Fruit fly (Drosophila melanogaster): ENCODE measurements around the gene sqz.

sqz gene

DNA sequence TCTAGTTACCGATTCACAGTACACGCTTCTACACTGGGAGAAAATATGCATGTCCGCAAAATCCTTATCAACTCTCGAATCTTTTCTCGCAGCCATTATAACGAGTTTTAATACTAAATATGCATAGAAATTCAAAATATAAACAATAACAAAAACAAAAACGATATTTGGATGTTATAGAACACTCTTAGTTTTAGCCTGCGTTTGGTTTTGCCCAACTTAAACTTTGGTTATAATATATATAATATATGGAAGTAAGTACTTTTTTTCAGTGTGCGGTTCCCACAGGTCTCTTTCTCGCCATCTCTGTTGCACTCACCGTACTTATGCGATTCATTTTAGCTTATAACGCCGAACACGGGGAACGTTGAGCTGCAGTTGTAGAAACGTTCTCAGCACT lies 47.8 kb downstream of the sqz start, which contains the start of gene cry (continued):
- peak; percentile 81 to 87 for TF ChIP-seq bsh (GFP tag; optimal IDR thresholded peaks at IDR 0.05)
- TF ChIP-seq CG12104 (GFP tag; optimal IDR thresholded peaks at IDR 0.05): peak; percentile 8
- TF ChIP-seq C15 (GFP tag; IDR thresholded peaks at IDR 0.05): no peak
- no peak for TF ChIP-seq sim (GFP tag; IDR thresholded peaks at IDR 0.05)
- no peak for TF ChIP-seq HLH4C (GFP tag; IDR thresholded peaks at IDR 0.05; ENCODE audit: partially characterized antibody)
- TF ChIP-seq CG14014 (GFP tag; IDR thresholded peaks at IDR 0.05): no peak
- peak; percentile 22 for TF ChIP-seq Spps (tag; optimal IDR thresholded peaks at IDR 0.05)
- TF ChIP-seq CG7786 (GFP tag; optimal IDR thresholded peaks at IDR 0.05): no peak
- TF ChIP-seq E2f2 (GFP tag; IDR thresholded peaks at IDR 0.05): peak; percentile 11; the same call in 1 of the 2 replicates
- TF ChIP-seq CG1024 (GFP tag; IDR thresholded peaks at IDR 0.05): no peak
- TF ChIP-seq wor (GFP tag; IDR thresholded peaks at IDR 0.05): peak; percentile 53
- peak; percentile 64 for TF ChIP-seq CG9437 (GFP tag; optimal IDR thresholded peaks at IDR 0.05)
- no peak; the same call in 1 of the 2 replicates for TF ChIP-seq esg (GFP tag; conservative IDR thresholded peaks at IDR 0.05)
- no peak for TF ChIP-seq CG34376 (GFP tag; optimal IDR thresholded peaks at IDR 0.05)
- TF ChIP-seq Hey (tag; optimal IDR thresholded peaks at IDR 0.05): no peak
- TF ChIP-seq en (GFP tag; optimal IDR thresholded peaks at IDR 0.05): no peak
- no peak for TF ChIP-seq Gug (GFP tag; IDR thresholded peaks at IDR 0.05)
- no peak for TF ChIP-seq CG6272 (GFP tag; IDR thresholded peaks at IDR 0.05)
- no peak for TF ChIP-seq insv (GFP tag; optimal IDR thresholded peaks at IDR 0.05)
- TF ChIP-seq chn (GFP tag; optimal IDR thresholded peaks at IDR 0.05): peak; percentile 17
- TF ChIP-seq CG42726 (GFP tag; IDR thresholded peaks at IDR 0.05; ENCODE audit: partially characterized antibody): no peak
- no peak for TF ChIP-seq zen (tag; optimal IDR thresholded peaks at IDR 0.05)
- TF ChIP-seq tll (GFP tag; optimal IDR thresholded peaks at IDR 0.05): no peak
- no peak for TF ChIP-seq CG3838 (GFP tag; optimal IDR thresholded peaks at IDR 0.05)
- no peak for TF ChIP-seq lbe (GFP tag; optimal IDR thresholded peaks at IDR 0.05)
- peak; percentile 80 for TF ChIP-seq nom (GFP tag; optimal IDR thresholded peaks at IDR 0.05)
- TF ChIP-seq crol (GFP tag; IDR thresholded peaks at IDR 0.05): no peak
- no peak for TF ChIP-seq CG10462 (GFP tag; optimal IDR thresholded peaks at IDR 0.05)
- peak; percentile 22 for TF ChIP-seq CG3281 (GFP tag; optimal IDR thresholded peaks at IDR 0.05)
- peak; percentile 52 for TF ChIP-seq CG17385 (GFP tag; optimal IDR thresholded peaks at IDR 0.05)
- no peak for TF ChIP-seq CG15011 (GFP tag; optimal IDR thresholded peaks at IDR 0.05)
- TF ChIP-seq CG6254 (GFP tag; optimal IDR thresholded peaks at IDR 0.05): peak; percentile 32
- no peak for TF ChIP-seq amos (GFP tag; IDR thresholded peaks at IDR 0.05; ENCODE audit: partially characterized antibody)
- no peak for TF ChIP-seq HLHmδ (GFP tag; optimal IDR thresholded peaks at IDR 0.05)
- TF ChIP-seq Hand (GFP tag; optimal IDR thresholded peaks at IDR 0.05): no peak
- TF ChIP-seq ro (GFP tag; IDR thresholded peaks at IDR 0.05): no peak
- TF ChIP-seq Dp (GFP tag; optimal IDR thresholded peaks at IDR 0.05): no peak
- TF ChIP-seq sens-2 (GFP tag; IDR thresholded peaks at IDR 0.05): no peak
- peak; percentile 68 for TF ChIP-seq CG13424 (tag; optimal IDR thresholded peaks at IDR 0.05)
- no peak for TF ChIP-seq CG10274 (GFP tag; optimal IDR thresholded peaks at IDR 0.05)
- no peak for TF ChIP-seq Bdp1 (GFP tag; optimal IDR thresholded peaks at IDR 0.05)
- peak; percentile 41 for TF ChIP-seq CG4820 (GFP tag; optimal IDR thresholded peaks at IDR 0.05)
- peak; percentile 56 for TF ChIP-seq az2 (GFP tag; optimal IDR thresholded peaks at IDR 0.05)
- peak; percentile 8 for TF ChIP-seq CG12219 (GFP tag; optimal IDR thresholded peaks at IDR 0.05)
- no peak for TF ChIP-seq pzg (GFP tag; optimal IDR thresholded peaks at IDR 0.05)
- no peak for TF ChIP-seq CG6765 (GFP tag; optimal IDR thresholded peaks at IDR 0.05)
- TF ChIP-seq stc (GFP tag; IDR thresholded peaks at IDR 0.05): no peak
- no peak for TF ChIP-seq Neu2 (GFP tag; optimal IDR thresholded peaks at IDR 0.05; ENCODE audit: borderline replicate concordance)
- TF ChIP-seq aop (GFP tag; IDR thresholded peaks at IDR 0.05): no peak
- no peak for TF ChIP-seq Camta (GFP tag; optimal IDR thresholded peaks at IDR 0.05)
- TF ChIP-seq pfk (GFP tag; optimal IDR thresholded peaks at IDR 0.05): no peak

Data from whole organism, embryonic.